Fruit fly (Drosophila melanogaster): Measurements from ENCODE around the gene nesd.

nesd gene

DNA sequence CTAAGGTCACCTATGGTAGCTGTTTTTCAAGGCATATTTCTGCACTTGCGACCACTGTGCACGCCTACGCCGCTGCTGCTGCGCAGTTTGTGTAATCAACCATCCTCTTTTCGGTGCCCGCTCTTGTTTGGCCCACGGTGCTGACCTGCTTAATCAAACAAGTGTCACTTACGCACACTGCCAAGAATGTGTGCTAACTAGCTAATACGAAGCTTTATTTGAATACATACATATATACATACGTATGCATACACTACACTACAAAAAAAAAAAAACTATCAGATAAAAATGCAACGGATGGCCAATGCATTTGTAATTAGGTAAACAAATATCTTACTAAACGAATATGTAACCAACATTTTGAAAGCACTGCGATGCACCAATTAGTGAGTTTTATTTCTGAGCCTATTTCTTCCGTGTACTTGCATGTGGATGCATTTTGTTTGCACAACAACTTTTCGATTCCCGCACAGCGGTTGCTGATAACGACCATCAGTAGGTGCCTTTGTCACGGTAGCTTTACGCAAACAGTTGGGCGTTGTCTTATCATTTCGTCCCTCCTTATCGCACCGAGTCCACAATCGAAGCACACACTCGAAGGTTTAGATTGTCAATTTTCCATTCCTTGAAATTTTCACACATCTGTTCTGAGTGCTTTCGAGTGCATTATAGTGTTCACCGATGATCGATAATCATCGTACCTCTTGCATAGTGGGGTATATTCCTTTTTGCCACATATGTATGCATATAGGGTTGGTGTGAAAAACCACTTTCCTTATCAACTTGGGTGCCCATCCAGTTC lies 7.3 kb upstream of the nesd start:
- TF ChIP-seq rn (GFP tag; IDR thresholded peaks at IDR 0.05) (peak; percentile 93), CG15710 (tag; optimal IDR thresholded peaks at IDR 0.05) (peak; percentile 74), CG17806 (tag; optimal IDR thresholded peaks at IDR 0.05) (peak; percentile 90), CG9948 (tag; optimal IDR thresholded peaks at IDR 0.05) (peak; percentile 84), Pif1B (GFP tag; optimal IDR thresholded peaks at IDR 0.05) (peak; percentile 92), gl (tag; optimal IDR thresholded peaks at IDR 0.05) (peak; percentile 56), CG4496 (GFP tag; IDR thresholded peaks at IDR 0.05) (peak; percentile 98), EcR (GFP tag; optimal IDR thresholded peaks at IDR 0.05) (peak; percentile 62), CG13204 (GFP tag; optimal IDR thresholded peaks at IDR 0.05) (no peak), Snoo (tag; optimal IDR thresholded peaks at IDR 0.05) (peak; percentile 85), CG8301 (tag; optimal IDR thresholded peaks at IDR 0.05) (peak; percentile 91), CG8159 (tag; optimal IDR thresholded peaks at IDR 0.05) (peak; percentile 88), CG34367 (tag; optimal IDR thresholded peaks at IDR 0.05) (peak; percentile 74), CG32121 (GFP tag; IDR thresholded peaks at IDR 0.05) (peak; percentile 96), Pif1A (GFP tag; optimal IDR thresholded peaks at IDR 0.05) (peak; percentile 95), D1 (tag; optimal IDR thresholded peaks at IDR 0.05) (peak; percentile 78), CG10348 (GFP tag; IDR thresholded peaks at IDR 0.05) (peak; percentile 93), CG14655 (GFP tag; optimal IDR thresholded peaks at IDR 0.05) (peak; percentile 93), fd96Ca (GFP tag; IDR thresholded peaks at IDR 0.05) (peak; percentile 94), CG12605 (GFP tag; IDR thresholded peaks at IDR 0.05) (peak; percentile 90; the same call in 1 of the 2 replicates), Ets98B (GFP tag; IDR thresholded peaks at IDR 0.05) (peak; percentile 98)

- peak; percentile 99 for TF ChIP-seq CG32121 (GFP tag; IDR thresholded peaks at IDR 0.05)
- peak; percentile 97 for TF ChIP-seq CG34367 (tag; optimal IDR thresholded peaks at IDR 0.05)
- TF ChIP-seq D1 (tag; optimal IDR thresholded peaks at IDR 0.05), result peak; percentile 98
- peak; percentile 99 for TF ChIP-seq CG15710 (tag; optimal IDR thresholded peaks at IDR 0.05)
- peak; percentile 99 for TF ChIP-seq CG8301 (tag; optimal IDR thresholded peaks at IDR 0.05)
- peak; percentile 99 for TF ChIP-seq Pif1A (GFP tag; optimal IDR thresholded peaks at IDR 0.05)
- TF ChIP-seq Pif1B (GFP tag; optimal IDR thresholded peaks at IDR 0.05), result peak; percentile 98
- TF ChIP-seq gl (tag; optimal IDR thresholded peaks at IDR 0.05), result peak; percentile 92
- TF ChIP-seq Snoo (tag; optimal IDR thresholded peaks at IDR 0.05), result peak; percentile 98
- TF ChIP-seq CG10348 (GFP tag; IDR thresholded peaks at IDR 0.05), result peak; percentile 96
- TF ChIP-seq CG13204 (GFP tag; optimal IDR thresholded peaks at IDR 0.05), result no peak
- TF ChIP-seq CG9948 (tag; optimal IDR thresholded peaks at IDR 0.05), result peak; percentile 99
- peak; percentile 93 for TF ChIP-seq fd96Ca (GFP tag; IDR thresholded peaks at IDR 0.05)
- peak; percentile 98 for TF ChIP-seq CG4496 (GFP tag; IDR thresholded peaks at IDR 0.05)
- TF ChIP-seq Ets98B (GFP tag; IDR thresholded peaks at IDR 0.05), result peak; percentile 97
- peak; percentile 99 for TF ChIP-seq CG8159 (tag; optimal IDR thresholded peaks at IDR 0.05)
- peak; percentile 59 for TF ChIP-seq EcR (GFP tag; optimal IDR thresholded peaks at IDR 0.05)
- peak; percentile 94 for TF ChIP-seq CG12605 (GFP tag; IDR thresholded peaks at IDR 0.05)
- TF ChIP-seq rn (GFP tag; IDR thresholded peaks at IDR 0.05), result peak; percentile 96
- peak; percentile 99 for TF ChIP-seq CG14655 (GFP tag; optimal IDR thresholded peaks at IDR 0.05)
- peak; percentile 98 for TF ChIP-seq CG17806 (tag; optimal IDR thresholded peaks at IDR 0.05)
Measured at dm6 chr2L:20091094-20091679, 2.6 kb upstream of the nesd start, which contains the start of the genes CG10747 and Pyroxd1. TSS of gene CG10747 (minus strand) at chr2L:20091348. TSS of gene Pyroxd1 (plus strand) at chr2L:20091435.

- no peak for TF ChIP-seq CG9948 (tag; optimal IDR thresholded peaks at IDR 0.05)
- TF ChIP-seq EcR (GFP tag; optimal IDR thresholded peaks at IDR 0.05), result no peak
- TF ChIP-seq CG12605 (GFP tag; IDR thresholded peaks at IDR 0.05), result no peak
- peak; percentile 38 for TF ChIP-seq CG15710 (tag; optimal IDR thresholded peaks at IDR 0.05)
- no peak for TF ChIP-seq gl (tag; optimal IDR thresholded peaks at IDR 0.05)
- no peak for TF ChIP-seq Pif1A (GFP tag; optimal IDR thresholded peaks at IDR 0.05)
- TF ChIP-seq CG14655 (GFP tag; optimal IDR thresholded peaks at IDR 0.05), result peak; percentile 41
- peak; percentile 41; the same call in 1 of the 3 replicates for TF ChIP-seq CG4496 (GFP tag; IDR thresholded peaks at IDR 0.05)
- no peak for TF ChIP-seq CG34367 (tag; optimal IDR thresholded peaks at IDR 0.05)
- peak; percentile 39 for TF ChIP-seq CG17806 (tag; optimal IDR thresholded peaks at IDR 0.05)
- TF ChIP-seq CG13204 (GFP tag; optimal IDR thresholded peaks at IDR 0.05), result no peak
- TF ChIP-seq D1 (tag; optimal IDR thresholded peaks at IDR 0.05), result peak; percentile 61
- no peak for TF ChIP-seq Pif1B (GFP tag; optimal IDR thresholded peaks at IDR 0.05)
- TF ChIP-seq Snoo (tag; optimal IDR thresholded peaks at IDR 0.05), result no peak
- peak; percentile 28 for TF ChIP-seq CG8301 (tag; optimal IDR thresholded peaks at IDR 0.05)
- no peak for TF ChIP-seq rn (GFP tag; IDR thresholded peaks at IDR 0.05)
- TF ChIP-seq CG8159 (tag; optimal IDR thresholded peaks at IDR 0.05), result peak; percentile 55
- no peak for TF ChIP-seq fd96Ca (GFP tag; IDR thresholded peaks at IDR 0.05)
- peak; percentile 46 for TF ChIP-seq Ets98B (GFP tag; IDR thresholded peaks at IDR 0.05)
- TF ChIP-seq CG10348 (GFP tag; IDR thresholded peaks at IDR 0.05), result no peak
- TF ChIP-seq CG32121 (GFP tag; IDR thresholded peaks at IDR 0.05), result no peak
Measured at dm6 chr2L:20097105-20097631, 3.4 kb downstream of the nesd start, which contains the start of the genes mRpS18B and Kua. TSS of gene mRpS18B (minus strand) at chr2L:20097253. TSS of gene Kua (plus strand) at chr2L:20097581.

- peak; percentile 22 for TF ChIP-seq Ets98B (GFP tag; IDR thresholded peaks at IDR 0.05)
- peak; percentile 8; the same call in 1 of the 3 replicates for TF ChIP-seq CG4496 (GFP tag; IDR thresholded peaks at IDR 0.05)
- no peak for TF ChIP-seq CG8159 (tag; optimal IDR thresholded peaks at IDR 0.05)
- TF ChIP-seq CG13204 (GFP tag; optimal IDR thresholded peaks at IDR 0.05), result no peak
- no peak for TF ChIP-seq Snoo (tag; optimal IDR thresholded peaks at IDR 0.05)
- peak; percentile 13; the same call in 1 of the 3 replicates for TF ChIP-seq fd96Ca (GFP tag; IDR thresholded peaks at IDR 0.05)
- TF ChIP-seq CG10348 (GFP tag; IDR thresholded peaks at IDR 0.05), result no peak
Measured at dm6 chr2L:20097773-20098172, 4.0 kb downstream of the nesd start.
